Worm (Caenorhabditis elegans): ENCODE results near the gene R166.3.

- no peak for TF ChIP-seq T22C8.4 (GFP tag; IDR thresholded peaks at IDR 0.05)
- no peak for TF ChIP-seq ztf-29 (GFP tag; IDR thresholded peaks at IDR 0.05)
- TF ChIP-seq med-1 (GFP tag; optimal IDR thresholded peaks at IDR 0.05; ENCODE audit: insufficient read depth): no peak
- no peak for TF ChIP-seq tab-1 (GFP tag; IDR thresholded peaks at IDR 0.05)
- no peak for TF ChIP-seq ztf-23 (GFP tag; IDR thresholded peaks at IDR 0.05)
- no peak for TF ChIP-seq ref-1 (GFP tag; conservative IDR thresholded peaks at IDR 0.05)
- no peak for TF ChIP-seq klf-2 (GFP tag; conservative IDR thresholded peaks at IDR 0.05)
- TF ChIP-seq flt-1 (GFP tag; IDR thresholded peaks at IDR 0.05): no peak
- no peak for TF ChIP-seq cog-1 (tag; optimal IDR thresholded peaks at IDR 0.05)
These were observed 18.1 kb upstream of the R166.3 start for ce11 chrII:10557206-10557574.
